Fruit fly (Drosophila melanogaster) whole organism, embryonic: ENCODE data around the gene raw.

ENCODE experiments used
- Atf6 ChIP-seq: fragments of 200-800 bp; sonication (Bioruptor generic); IDR thresholded peaks from 2 replicates; pipeline ENCODE4 v1.3.6; 2022; ENCODE audit warnings: missing biosample characterization, missing genetic modification characterization
- Bdp1 ChIP-seq: fragments of 200-800 bp; sonication (Bioruptor generic); optimal IDR thresholded peaks from 3 replicates; lab custom pipeline; 2016; ENCODE audit warnings: missing biosample characterization, missing genetic modification characterization
- CG10431 ChIP-seq: fragments of 200-800 bp; sonication (Bioruptor generic); optimal IDR thresholded peaks from 3 replicates; lab custom pipeline; 2018; ENCODE audit warnings: missing biosample characterization, mild to moderate bottlenecking, missing genetic modification characterization
- CG10979 ChIP-seq: fragments of 200-800 bp; sonication (Bioruptor generic); optimal IDR thresholded peaks from 2 replicates; lab custom pipeline; 2018; ENCODE audit warnings: missing biosample characterization, mild to moderate bottlenecking, missing genetic modification characterization, moderate library complexity
- CG11247 ChIP-seq: fragments of 200-800 bp; sonication (Bioruptor generic); IDR thresholded peaks from 2 replicates; pipeline ENCODE4 v1.3.6; 2022; ENCODE audit warnings: missing biosample characterization, missing genetic modification characterization
- CG13894 ChIP-seq: fragments of 200-800 bp; sonication (Bioruptor generic); optimal IDR thresholded peaks from 3 replicates; lab custom pipeline; 2018; ENCODE audit warnings: missing biosample characterization, mild to moderate bottlenecking, missing genetic modification characterization, moderate library complexity
- CG14965 ChIP-seq: fragments of 200-800 bp; sonication (Bioruptor generic); optimal IDR thresholded peaks from 2 replicates; lab custom pipeline; 2016; ENCODE audit warnings: missing biosample characterization, missing genetic modification characterization, borderline replicate concordance
- CG15011 ChIP-seq: fragments of 200-800 bp; sonication (Bioruptor generic); optimal IDR thresholded peaks from 3 replicates; lab custom pipeline; 2018; ENCODE audit warnings: missing biosample characterization, mild to moderate bottlenecking, missing genetic modification characterization
- CG15601 ChIP-seq: fragments of 200-800 bp; sonication (Bioruptor generic); optimal IDR thresholded peaks from 3 replicates; lab custom pipeline; 2019; ENCODE audit warnings: missing biosample characterization, mild to moderate bottlenecking, missing genetic modification characterization, moderate library complexity
- CG16815 ChIP-seq: fragments of 200-800 bp; sonication (Bioruptor generic); optimal IDR thresholded peaks from 3 replicates; lab custom pipeline; 2017; ENCODE audit warnings: missing biosample characterization, mild to moderate bottlenecking, missing genetic modification characterization
- CG17802 ChIP-seq: fragments of 200-800 bp; sonication (Bioruptor generic); optimal IDR thresholded peaks from 2 replicates; lab custom pipeline; 2018; ENCODE audit warnings: missing biosample characterization, mild to moderate bottlenecking, missing genetic modification characterization, moderate library complexity
- CG31224 ChIP-seq: fragments of 200-800 bp; sonication (Bioruptor generic); IDR thresholded peaks from 2 replicates; pipeline ENCODE4 v1.3.6; 2022; ENCODE audit warnings: missing biosample characterization, missing genetic modification characterization
- CG3163 ChIP-seq: fragments of 200-800 bp; sonication (Bioruptor generic); optimal IDR thresholded peaks from 3 replicates; lab custom pipeline; 2016; ENCODE audit warnings: missing biosample characterization, missing genetic modification characterization
- CG33557 ChIP-seq: fragments of 200-800 bp; sonication (Bioruptor generic); optimal IDR thresholded peaks from 2 replicates; lab custom pipeline; 2019; ENCODE audit warnings: missing biosample characterization, mild to moderate bottlenecking, missing genetic modification characterization, moderate library complexity
- CG3726 ChIP-seq: fragments of 200-800 bp; sonication (Bioruptor generic); IDR thresholded peaks from 3 replicates; pipeline ENCODE4, ENCODE4 v1.3.6; 2022; ENCODE audit warnings: missing biosample characterization, missing genetic modification characterization
- CG3838 ChIP-seq: fragments of 200-800 bp; sonication (Bioruptor generic); optimal IDR thresholded peaks from 3 replicates; lab custom pipeline; 2016; ENCODE audit warnings: missing biosample characterization, missing genetic modification characterization
- CG4404 ChIP-seq: fragments of 200-800 bp; sonication (Bioruptor generic); IDR thresholded peaks from 2 replicates; pipeline ENCODE4 v1.3.6; 2022; ENCODE audit warnings: missing biosample characterization, missing genetic modification characterization
- CG5245 ChIP-seq: fragments of 200-800 bp; sonication (Bioruptor generic); optimal IDR thresholded peaks from 3 replicates; lab custom pipeline; 2016; ENCODE audit warnings: missing biosample characterization, missing genetic modification characterization
- CG6175 ChIP-seq: fragments of 200-800 bp; sonication (Bioruptor generic); IDR thresholded peaks from 3 replicates; pipeline ENCODE4 v1.3.6; 2022; ENCODE audit warnings: missing biosample characterization, missing genetic modification characterization
- CG8359 ChIP-seq: fragments of 200-800 bp; sonication (Bioruptor generic); optimal IDR thresholded peaks from 2 replicates; lab custom pipeline; 2017; ENCODE audit warnings: missing biosample characterization, mild to moderate bottlenecking, missing genetic modification characterization, borderline replicate concordance
- CG8924 ChIP-seq: fragments of 200-800 bp; optimal IDR thresholded peaks from 3 replicates; lab custom pipeline; 2019; ENCODE audit warnings: missing biosample characterization, mild to moderate bottlenecking, missing genetic modification characterization, moderate library complexity
- CG9876 ChIP-seq: fragments of 200-800 bp; sonication (Bioruptor generic); optimal IDR thresholded peaks from 2 replicates; lab custom pipeline; 2016; ENCODE audit warnings: missing biosample characterization, missing genetic modification characterization
- CG9932 ChIP-seq: fragments of 200-800 bp; sonication (Bioruptor generic); IDR thresholded peaks from 2 replicates; pipeline ENCODE4 v1.3.6; 2022; ENCODE audit warnings: missing biosample characterization, missing genetic modification characterization
- Dek ChIP-seq: fragments of 200-800 bp; sonication (Bioruptor generic); optimal IDR thresholded peaks from 3 replicates; lab custom pipeline; 2019; ENCODE audit warnings: missing biosample characterization, mild to moderate bottlenecking, missing genetic modification characterization, moderate library complexity
- Dip3 ChIP-seq: fragments of 200-800 bp; sonication (Bioruptor generic); optimal IDR thresholded peaks from 3 replicates; lab custom pipeline; 2016; ENCODE audit warnings: missing biosample characterization, missing genetic modification characterization
- E2f1 ChIP-seq: fragments of 200-800 bp; sonication (Bioruptor generic); IDR thresholded peaks from 2 replicates; pipeline ENCODE4 v1.3.6; 2022; ENCODE audit warnings: missing biosample characterization, missing genetic modification characterization
- GATAe ChIP-seq: fragments of 200-800 bp; sonication (Bioruptor generic); conservative IDR thresholded peaks from 2 replicates; pipeline ENCODE4 v1.3.6; 2022; ENCODE audit warnings: missing biosample characterization, missing genetic modification characterization
- Lim3 ChIP-seq: fragments of 200-800 bp; sonication (Bioruptor generic); IDR thresholded peaks from 2 replicates; pipeline ENCODE4 v1.3.6; 2022; ENCODE audit warnings: missing biosample characterization, missing genetic modification characterization
- Myb ChIP-seq: fragments of 200-800 bp; sonication (Bioruptor generic); optimal IDR thresholded peaks from 2 replicates; lab custom pipeline; 2016; ENCODE audit warnings: missing biosample characterization, missing genetic modification characterization
- NC2α ChIP-seq: fragments of 200-800 bp; sonication (Bioruptor generic); optimal IDR thresholded peaks from 2 replicates; lab custom pipeline; 2016; ENCODE audit warnings: missing biosample characterization, missing genetic modification characterization
- Neu2 ChIP-seq: fragments of 200-800 bp; sonication (Bioruptor generic); optimal IDR thresholded peaks from 3 replicates; lab custom pipeline; 2016; ENCODE audit warnings: missing biosample characterization, missing genetic modification characterization, borderline replicate concordance
- Nf-YC ChIP-seq: fragments of 200-800 bp; optimal IDR thresholded peaks from 3 replicates; lab custom pipeline; 2019; ENCODE audit warnings: missing biosample characterization, mild to moderate bottlenecking, missing genetic modification characterization, moderate library complexity
- Ravus ChIP-seq: fragments of 200-800 bp; sonication (Bioruptor generic); IDR thresholded peaks from 2 replicates; pipeline ENCODE4 v1.3.6; 2022; ENCODE audit warnings: missing biosample characterization, missing genetic modification characterization
- Vsx1 ChIP-seq: fragments of 200-800 bp; sonication (Bioruptor generic); optimal IDR thresholded peaks from 2 replicates; lab custom pipeline; 2017; ENCODE audit warnings: missing biosample characterization, mild to moderate bottlenecking, missing genetic modification characterization, missing genetic modification reagents
- ab ChIP-seq: fragments of 200-800 bp; sonication (Bioruptor generic); optimal IDR thresholded peaks from 2 replicates; lab custom pipeline; 2016; ENCODE audit warnings: missing biosample characterization, missing genetic modification characterization
- chinmo ChIP-seq: fragments of 200-800 bp; sonication (Bioruptor generic); IDR thresholded peaks from 4 replicates; pipeline ENCODE4 v1.3.6; 2022; ENCODE audit warnings: missing biosample characterization, missing genetic modification characterization; ENCODE audit not compliant: partially characterized antibody
- ftz-f1 ChIP-seq: fragments of 200-800 bp; sonication (Bioruptor generic); optimal IDR thresholded peaks from 2 replicates; lab custom pipeline; 2016; ENCODE audit warnings: missing biosample characterization, missing genetic modification characterization
- gfzf ChIP-seq: fragments of 200-800 bp; sonication (Bioruptor generic); optimal IDR thresholded peaks from 2 replicates; lab custom pipeline; 2016; ENCODE audit warnings: missing biosample characterization, mild to moderate bottlenecking, missing genetic modification characterization, moderate library complexity
- grau ChIP-seq: fragments of 200-800 bp; optimal IDR thresholded peaks from 3 replicates; lab custom pipeline; 2019; ENCODE audit warnings: missing biosample characterization, mild to moderate bottlenecking, missing genetic modification characterization, moderate library complexity
- h ChIP-seq: fragments of >200 bp; optimal IDR thresholded peaks from 2 replicates; lab custom pipeline; 2017
- hkb ChIP-seq, 2 experiments: fragments of 200-800 bp in 1 of 2; fragments of >200 bp in 1 of 2; sonication (Bioruptor generic) in 1 of 2; IDR thresholded peaks in 1 of 2; optimal IDR thresholded peaks in 1 of 2; 2 replicates each; pipeline versions ENCODE4 v1.3.6 to Lab custom; 2017 to 2022; ENCODE audit warnings: missing biosample characterization in 1 of 2, missing genetic modification characterization in 1 of 2
- jumu ChIP-seq: fragments of 200-800 bp; sonication (Bioruptor generic); optimal IDR thresholded peaks from 3 replicates; lab custom pipeline; 2016; ENCODE audit warnings: missing biosample characterization, missing genetic modification characterization
- lov ChIP-seq, 2 experiments: fragments of 200-800 bp in 1 of 2; fragments of >200 bp in 1 of 2; sonication (Bioruptor generic) in 1 of 2; IDR thresholded peaks in 1 of 2; optimal IDR thresholded peaks in 1 of 2; 2 replicates in 1 of 2; 3 replicates in 1 of 2; pipeline versions ENCODE4 v1.3.6 to Lab custom; 2017 to 2022; ENCODE audit warnings: missing biosample characterization in 1 of 2, missing genetic modification characterization in 1 of 2
- mam ChIP-seq: fragments of 200-800 bp; sonication (Bioruptor generic); optimal IDR thresholded peaks from 3 replicates; lab custom pipeline; 2016; ENCODE audit warnings: missing biosample characterization, missing genetic modification characterization
- sc ChIP-seq, 3 experiments: fragments of >200 bp in 2 of 3; fragments of 200-800 bp in 1 of 3; sonication (Bioruptor generic) in 1 of 3; optimal IDR thresholded peaks; 2 replicates in 2 of 3; 3 replicates in 1 of 3; lab custom pipeline; 2017; ENCODE audit warnings: mild to moderate bottlenecking in 1 of 3, missing biosample characterization in 1 of 3, missing genetic modification characterization in 1 of 3, missing genetic modification reagents in 1 of 3
- sens-2 ChIP-seq: fragments of 200-800 bp; sonication (Bioruptor generic); IDR thresholded peaks from 2 replicates; pipeline ENCODE4 v1.3.6; 2022; ENCODE audit warnings: missing biosample characterization, missing genetic modification characterization
- slbo ChIP-seq: fragments of 200-800 bp; sonication (Bioruptor generic); IDR thresholded peaks from 2 replicates; pipeline ENCODE4 v1.3.6; 2022; ENCODE audit warnings: missing biosample characterization, missing genetic modification characterization
- tio ChIP-seq: fragments of 200-800 bp; sonication (Bioruptor generic); optimal IDR thresholded peaks from 2 replicates; lab custom pipeline; 2017; ENCODE audit warnings: missing biosample characterization, missing genetic modification characterization, inconsistent platforms
- zf30C ChIP-seq: fragments of 200-800 bp; sonication (Bioruptor generic); optimal IDR thresholded peaks from 3 replicates; lab custom pipeline; 2018; ENCODE audit warnings: missing biosample characterization, mild to moderate bottlenecking, missing genetic modification characterization

Gene raw

dm6 chr2L:8697915-8698627 lies 42.4 kb downstream of the raw start (continued):
- TF ChIP-seq E2f1 (GFP tag; lab: Robert Waterston, UW) (no peak), CG16815 (GFP tag; lab: Kevin White, UChicago) (no peak), CG13894 (no peak), Lim3 (GFP tag; lab: Robert Waterston, UW) (no peak), Bdp1 (no peak), slbo (GFP tag; lab: Robert Waterston, UW) (no peak), GATAe (GFP tag; lab: Robert Waterston, UW) (peak; percentile 66), h (no peak), zf30C (no peak), CG10979 (tag; lab: Kevin White, UChicago) (no peak), Myb (GFP tag; lab: Kevin White, UChicago) (no peak), hkb (optimal IDR thresholded peaks at IDR 0.05; lab: Kevin White, UChicago) (no peak), hkb (GFP tag; IDR thresholded peaks at IDR 0.05; lab: Robert Waterston, UW) (no peak), CG4404 (no peak), CG10431 (GFP tag; lab: Kevin White, UChicago) (no peak), CG9876 (GFP tag; lab: Kevin White, UChicago) (no peak), ftz-f1 (no peak), tio (GFP tag; lab: Kevin White, UChicago) (no peak), sens-2 (GFP tag; lab: Robert Waterston, UW) (no peak), Atf6 (GFP tag; lab: Robert Waterston, UW) (no peak), NC2α (GFP tag; lab: Kevin White, UChicago) (no peak), sc (optimal IDR thresholded peaks at IDR 0.05; lab: Kevin White, UChicago) (no peak), sc (GFP tag; optimal IDR thresholded peaks at IDR 0.05; lab: Kevin White, UChicago) (no peak), CG11247 (GFP tag; lab: Robert Waterston, UW) (no peak), CG9932 (GFP tag; lab: Robert Waterston, UW) (no peak), CG14965 (GFP tag; lab: Kevin White, UChicago) (no peak), Dek (tag; lab: Kevin White, UChicago) (no peak), mam (GFP tag; lab: Kevin White, UChicago) (no peak), Ravus (no peak), CG5245 (no peak), chinmo (GFP tag; lab: Robert Waterston, UW) (peak; percentile 78; the same call in 2 of the 4 replicates), CG3838 (no peak), gfzf (no peak), grau (tag; lab: Kevin White, UChicago) (peak; percentile 16), ab (no peak), CG3726 (GFP tag; lab: Robert Waterston, UW) (no peak), CG6175 (GFP tag; lab: Robert Waterston, UW) (no peak), CG33557 (GFP tag; lab: Kevin White, UChicago) (no peak), Vsx1 (peak; percentile 49), CG15601 (tag; lab: Kevin White, UChicago) (no peak), CG8359 (GFP tag; lab: Kevin White, UChicago) (no peak), CG15011 (no peak), jumu (GFP tag; lab: Kevin White, UChicago) (no peak), CG8924 (tag; lab: Kevin White, UChicago) (no peak), CG3163 (no peak), lov (optimal IDR thresholded peaks at IDR 0.05; lab: Kevin White, UChicago) (no peak), lov (GFP tag; IDR thresholded peaks at IDR 0.05; lab: Robert Waterston, UW) (no peak), Nf-YC (tag; lab: Kevin White, UChicago) (no peak), CG31224 (GFP tag; lab: Robert Waterston, UW) (no peak), CG17802 (tag; lab: Kevin White, UChicago) (no peak), Dip3 (GFP tag; lab: Kevin White, UChicago) (no peak), Neu2 (GFP tag; lab: Kevin White, UChicago) (no peak)
